Worm (Caenorhabditis elegans) whole organism, L1 larva: Measurements from ENCODE around the gene Y7A9A.1.

Experiments
- C04F5.9 ChIP-seq: sonication (generic microtip); optimal IDR thresholded peaks from 2 replicates; lab custom pipeline; 2016; ENCODE audit warnings: missing genetic modification characterization, missing compliant biosample characterization
- C34B4.2 ChIP-seq: sonication (generic microtip); optimal IDR thresholded peaks from 2 replicates; lab custom pipeline; 2017; ENCODE audit warnings: mild to moderate bottlenecking, missing genetic modification characterization, missing compliant biosample characterization
- F16B12.6 ChIP-seq: fragments of 150-350 bp; optimal IDR thresholded peaks from 2 replicates; lab custom pipeline; 2014; ENCODE audit warnings: missing biosample characterization, missing genetic modification characterization
- Y116A8C.19 ChIP-seq: sonication (generic microtip); optimal IDR thresholded peaks from 2 replicates; lab custom pipeline; 2016; ENCODE audit warnings: missing compliant biosample characterization, missing genetic modification characterization, borderline replicate concordance
- aha-1 ChIP-seq: fragments of 150-350 bp; optimal IDR thresholded peaks from 2 replicates; lab custom pipeline; 2014; ENCODE audit warnings: missing biosample characterization, missing genetic modification characterization
- alr-1 ChIP-seq: fragments of 200-800 bp; sonication (Bioruptor generic); optimal IDR thresholded peaks from 2 replicates; lab custom pipeline; 2018; ENCODE audit warnings: borderline replicate concordance, mild to moderate bottlenecking, missing genetic modification characterization, missing compliant biosample characterization
- aly-2 ChIP-seq: fragments of 150-350 bp; optimal IDR thresholded peaks from 2 replicates; lab custom pipeline; 2014; ENCODE audit warnings: missing biosample characterization, missing genetic modification characterization
- ama-1 ChIP-seq: fragments of 150-350 bp; optimal IDR thresholded peaks from 2 replicates; lab custom pipeline; 2014
- blmp-1 ChIP-seq: fragments of 150-350 bp; optimal IDR thresholded peaks from 2 replicates; lab custom pipeline; 2014; ENCODE audit warnings: missing biosample characterization, missing genetic modification characterization
- ceh-88 ChIP-seq: fragments of 200-800 bp; sonication (Bioruptor generic); IDR thresholded peaks from 2 replicates; pipeline ENCODE4 v1.3.6; 2022; ENCODE audit warnings: missing genetic modification characterization, missing compliant biosample characterization
- ceh-90 ChIP-seq: sonication (generic microtip); optimal IDR thresholded peaks from 2 replicates; lab custom pipeline; 2016; ENCODE audit warnings: missing genetic modification characterization, missing compliant biosample characterization
- ces-1 ChIP-seq: fragments of 150-350 bp; optimal IDR thresholded peaks from 2 replicates; lab custom pipeline; 2014; ENCODE audit warnings: missing biosample characterization, missing genetic modification reagents, missing genetic modification characterization
- dpl-1 ChIP-seq, 3 experiments: fragments of 150-350 bp in 2 of 3; sonication (generic microtip) in 1 of 3; optimal IDR thresholded peaks; 2 replicates each; lab custom pipeline; 2014 to 2017; ENCODE audit warnings: missing biosample characterization in 3 of 3, missing genetic modification characterization in 3 of 3, missing genetic modification reagents in 3 of 3
- efl-1 ChIP-seq, 4 experiments: fragments of 150-350 bp; optimal IDR thresholded peaks in 3 of 4; peaks in 1 of 4; 1 replicate in 1 of 4; 2 replicates in 3 of 4; lab custom pipeline; 2014; ENCODE audit warnings: missing biosample characterization in 2 of 4, missing genetic modification characterization in 2 of 4, missing genetic modification reagents in 2 of 4
- efl-3 ChIP-seq: fragments of 200-800 bp; sonication (Bioruptor generic); optimal IDR thresholded peaks from 2 replicates; lab custom pipeline; 2018; ENCODE audit warnings: mild to moderate bottlenecking, missing genetic modification characterization, missing compliant biosample characterization
- ets-5 ChIP-seq: fragments of 200-800 bp; sonication (Bioruptor generic); IDR thresholded peaks from 2 replicates; pipeline ENCODE4 v1.3.6; 2022; ENCODE audit warnings: missing genetic modification characterization, missing compliant biosample characterization
- fkh-10 ChIP-seq: sonication (generic microtip); optimal IDR thresholded peaks from 2 replicates; lab custom pipeline; 2017; ENCODE audit warnings: missing biosample characterization, missing genetic modification reagents, missing genetic modification characterization
- fkh-8 ChIP-seq: sonication (generic microtip); optimal IDR thresholded peaks from 2 replicates; lab custom pipeline; 2016; ENCODE audit warnings: mild to moderate bottlenecking, missing genetic modification characterization, missing compliant biosample characterization
- fos-1 ChIP-seq: fragments of 150-350 bp; optimal IDR thresholded peaks from 2 replicates; lab custom pipeline; 2014; ENCODE audit warnings: missing biosample characterization, missing genetic modification characterization
- lin-13 ChIP-seq: fragments of 150-350 bp; optimal IDR thresholded peaks from 2 replicates; lab custom pipeline; 2014; ENCODE audit warnings: missing biosample characterization, missing genetic modification reagents, missing genetic modification characterization
- lin-14 ChIP-seq: fragments of 200-800 bp; sonication (Bioruptor generic); optimal IDR thresholded peaks from 2 replicates; lab custom pipeline; 2018; ENCODE audit warnings: mild to moderate bottlenecking, missing genetic modification characterization, moderate library complexity, missing compliant biosample characterization
- lin-15B ChIP-seq: fragments of 150-350 bp; sonication (generic microtip); optimal IDR thresholded peaks from 3 replicates; lab custom pipeline; 2014; ENCODE audit warnings: missing biosample characterization, missing genetic modification characterization
- lin-35 ChIP-seq, 2 experiments: fragments of 150-350 bp; optimal IDR thresholded peaks; 2 replicates each; lab custom pipeline; 2014; ENCODE audit warnings: missing biosample characterization in 2 of 2, missing genetic modification characterization in 2 of 2, missing genetic modification reagents in 2 of 2
- lin-39 ChIP-seq: fragments of 150-350 bp; optimal IDR thresholded peaks from 2 replicates; lab custom pipeline; 2014; ENCODE audit warnings: missing biosample characterization, missing genetic modification reagents, missing genetic modification characterization
- lsy-2 ChIP-seq, 2 experiments: fragments of 150-350 bp; optimal IDR thresholded peaks; 2 replicates each; lab custom pipeline; 2014; ENCODE audit warnings: missing biosample characterization in 2 of 2, missing genetic modification characterization in 2 of 2
- mab-9 ChIP-seq: fragments of 200-800 bp; sonication (Bioruptor generic); IDR thresholded peaks from 2 replicates; pipeline ENCODE4 v1.3.6; 2022; ENCODE audit warnings: missing genetic modification reagents, missing genetic modification characterization, missing compliant biosample characterization
- mdl-1 ChIP-seq, 2 experiments: fragments of 150-350 bp; optimal IDR thresholded peaks; 2 replicates each; lab custom pipeline; 2014 to 2017; ENCODE audit warnings: missing biosample characterization in 2 of 2, missing genetic modification characterization in 2 of 2, inconsistent platforms in 1 of 2
- mef-2 ChIP-seq: fragments of 150-350 bp; optimal IDR thresholded peaks from 2 replicates; lab custom pipeline; 2014; ENCODE audit warnings: missing biosample characterization, missing genetic modification characterization
- mep-1 ChIP-seq: fragments of 150-350 bp; optimal IDR thresholded peaks from 2 replicates; lab custom pipeline; 2014; ENCODE audit warnings: missing biosample characterization, missing genetic modification characterization
- nhr-28 ChIP-seq: fragments of 150-350 bp; optimal IDR thresholded peaks from 2 replicates; lab custom pipeline; 2014; ENCODE audit warnings: missing biosample characterization, missing genetic modification characterization
- nhr-71 ChIP-seq: sonication (generic microtip); optimal IDR thresholded peaks from 2 replicates; lab custom pipeline; 2016; ENCODE audit warnings: mild to moderate bottlenecking, missing genetic modification characterization, moderate library complexity, missing compliant biosample characterization
- nhr-77 ChIP-seq: fragments of 150-350 bp; optimal IDR thresholded peaks from 2 replicates; lab custom pipeline; 2014; ENCODE audit warnings: missing biosample characterization, missing genetic modification characterization
- nhr-84 ChIP-seq: sonication (generic microtip); optimal IDR thresholded peaks from 2 replicates; lab custom pipeline; 2017; ENCODE audit warnings: missing biosample characterization, missing genetic modification characterization
- nhr-90 ChIP-seq: sonication (generic microtip); optimal IDR thresholded peaks from 2 replicates; lab custom pipeline; 2016; ENCODE audit warnings: mild to moderate bottlenecking, missing genetic modification characterization, missing compliant biosample characterization; ENCODE audit not compliant: poor library complexity
- pag-3 ChIP-seq: sonication (generic microtip); optimal IDR thresholded peaks from 2 replicates; lab custom pipeline; 2017; ENCODE audit warnings: missing genetic modification characterization, mild to moderate bottlenecking, missing compliant biosample characterization, antibody characterized with exemption, borderline replicate concordance; ENCODE audit not compliant: insufficient read depth
- pqm-1 ChIP-seq: sonication (generic microtip); optimal IDR thresholded peaks from 3 replicates; lab custom pipeline; 2017; ENCODE audit warnings: missing biosample characterization, missing genetic modification characterization
- skn-1 ChIP-seq: fragments of 150-350 bp; optimal IDR thresholded peaks from 2 replicates; lab custom pipeline; 2014; ENCODE audit warnings: missing biosample characterization, missing genetic modification characterization
- snpc-4 ChIP-seq: fragments of 150-350 bp; optimal IDR thresholded peaks from 2 replicates; lab custom pipeline; 2014; ENCODE audit warnings: missing biosample characterization, missing genetic modification characterization
- snu-23 ChIP-seq: sonication (generic microtip); optimal IDR thresholded peaks from 2 replicates; lab custom pipeline; 2016; ENCODE audit warnings: missing genetic modification characterization, missing compliant biosample characterization
- sox-4 ChIP-seq: sonication (generic microtip); optimal IDR thresholded peaks from 2 replicates; lab custom pipeline; 2016; ENCODE audit warnings: missing genetic modification characterization, missing compliant biosample characterization
- sup-37 ChIP-seq: fragments of 200-800 bp; sonication (Bioruptor generic); optimal IDR thresholded peaks from 2 replicates; lab custom pipeline; 2018; ENCODE audit warnings: mild to moderate bottlenecking, missing genetic modification characterization, missing compliant biosample characterization
- swsn-7 ChIP-seq: sonication (generic microtip); optimal IDR thresholded peaks from 2 replicates; lab custom pipeline; 2016; ENCODE audit warnings: missing genetic modification characterization, missing compliant biosample characterization
- tlp-1 ChIP-seq: fragments of 150-350 bp; optimal IDR thresholded peaks from 2 replicates; lab custom pipeline; 2014; ENCODE audit warnings: missing biosample characterization, missing genetic modification characterization
- unc-130 ChIP-seq: fragments of 150-350 bp; optimal IDR thresholded peaks from 2 replicates; lab custom pipeline; 2017; ENCODE audit warnings: missing biosample characterization, missing genetic modification characterization, inconsistent platforms
- unc-30 ChIP-seq: sonication (generic microtip); optimal IDR thresholded peaks from 2 replicates; lab custom pipeline; 2017; ENCODE audit warnings: missing biosample characterization, missing genetic modification characterization
- unc-62 ChIP-seq: fragments of 150-350 bp; optimal IDR thresholded peaks from 2 replicates; lab custom pipeline; 2014; ENCODE audit warnings: missing biosample characterization, missing genetic modification reagents, missing genetic modification characterization
- vab-15 ChIP-seq: sonication (generic microtip); optimal IDR thresholded peaks from 2 replicates; lab custom pipeline; 2017; ENCODE audit warnings: missing genotype, mild to moderate bottlenecking, missing genetic modification characterization, missing compliant biosample characterization
- xbp-1 ChIP-seq: sonication (generic microtip); optimal IDR thresholded peaks from 2 replicates; lab custom pipeline; 2016; ENCODE audit warnings: missing genetic modification characterization, missing compliant biosample characterization
- ztf-11 ChIP-seq, 2 experiments: sonication (generic microtip); optimal IDR thresholded peaks; 2 replicates each; lab custom pipeline; 2016 to 2017; ENCODE audit warnings: missing genetic modification characterization in 2 of 2, missing biosample characterization in 1 of 2, missing compliant biosample characterization in 1 of 2

Gene Y7A9A.1

DNA sequence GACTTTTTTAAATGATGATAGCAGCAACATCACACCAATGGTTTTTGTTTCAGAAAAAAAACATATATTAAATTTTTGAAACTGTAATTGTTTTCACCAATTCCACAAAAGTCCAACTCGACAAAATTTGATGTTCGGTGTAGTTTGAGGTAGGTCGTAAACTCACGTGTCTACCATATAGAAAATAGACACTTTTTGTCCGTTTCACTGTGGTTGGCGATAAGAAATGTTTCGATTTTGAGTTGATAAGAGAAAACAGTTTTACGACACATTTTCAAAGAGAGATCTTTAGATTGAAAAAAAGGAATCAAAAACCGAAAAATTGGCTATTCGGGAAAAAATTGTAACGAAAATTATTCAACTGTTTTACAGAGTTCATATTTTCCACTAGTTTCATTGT is 18.4 kb upstream of the Y7A9A.1 start (continued):
- TF ChIP-seq fos-1, result no peak
- TF ChIP-seq sup-37 (GFP tag; lab: Kevin White, UChicago), result no peak
- TF ChIP-seq alr-1 (tag; lab: Kevin White, UChicago), result no peak
- TF ChIP-seq aha-1 (tag; lab: Kevin White, UChicago), result no peak
- no peak for TF ChIP-seq nhr-84 (tag; lab: Kevin White, UChicago)
- no peak for TF ChIP-seq xbp-1 (tag; lab: Kevin White, UChicago)
- TF ChIP-seq ces-1 (GFP tag; lab: Kevin White, UChicago), result no peak
- no peak for TF ChIP-seq mep-1
- no peak for TF ChIP-seq lin-15B (tag; lab: Kevin White, UChicago)
- peak; percentile 25 for TF ChIP-seq lin-14 (GFP tag; lab: Kevin White, UChicago)
- TF ChIP-seq snpc-4 (tag; lab: Kevin White, UChicago), result no peak
- no peak for TF ChIP-seq tlp-1 (tag; lab: Kevin White, UChicago)
- TF ChIP-seq snu-23 (GFP tag; lab: Kevin White, UChicago), result no peak
- TF ChIP-seq nhr-71 (tag; lab: Kevin White, UChicago), result peak; percentile 14
- TF ChIP-seq sox-4 (tag; lab: Kevin White, UChicago), result no peak
- no peak for TF ChIP-seq mef-2 (tag; lab: Kevin White, UChicago)
- peak in 1 of 2 experiments; percentile 65 for TF ChIP-seq mdl-1 (tag; optimal IDR thresholded peaks at IDR 0.05; lab: Kevin White, UChicago)
- TF ChIP-seq dpl-1 (GFP tag; optimal IDR thresholded peaks at IDR 0.05; lab: Kevin White, UChicago), result no peak
- no peak for TF ChIP-seq nhr-28 (tag; lab: Kevin White, UChicago)
- TF ChIP-seq lin-35 (GFP tag; optimal IDR thresholded peaks at IDR 0.05; lab: Kevin White, UChicago), result peak in 1 of 2 experiments; percentile 23
- TF ChIP-seq efl-1 (optimal IDR thresholded peaks at IDR 0.05; lab: Kevin White, UChicago), result no peak
- TF ChIP-seq efl-1 (GFP tag; optimal IDR thresholded peaks at IDR 0.05 in 1 of 2; lab: Kevin White, UChicago), result peak in 1 of 2 experiments; percentile 64
- TF ChIP-seq pqm-1 (tag; lab: Kevin White, UChicago), result no peak
- TF ChIP-seq nhr-90 (tag; lab: Kevin White, UChicago), result peak; percentile 21
- TF ChIP-seq aly-2 (tag; lab: Kevin White, UChicago), result no peak
- no peak for TF ChIP-seq unc-130 (tag; lab: Kevin White, UChicago)
- no peak for TF ChIP-seq fkh-8 (tag; lab: Kevin White, UChicago)
- no peak for TF ChIP-seq C34B4.2
- TF ChIP-seq mab-9 (GFP tag; lab: Robert Waterston, UW), result no peak
- no peak for TF ChIP-seq C04F5.9 (tag; lab: Kevin White, UChicago)
- no peak for TF ChIP-seq unc-62
- TF ChIP-seq unc-30 (tag; lab: Kevin White, UChicago), result no peak
- no peak for TF ChIP-seq lin-13 (GFP tag; lab: Kevin White, UChicago)
- TF ChIP-seq F16B12.6 (tag; lab: Kevin White, UChicago), result no peak

DNA sequence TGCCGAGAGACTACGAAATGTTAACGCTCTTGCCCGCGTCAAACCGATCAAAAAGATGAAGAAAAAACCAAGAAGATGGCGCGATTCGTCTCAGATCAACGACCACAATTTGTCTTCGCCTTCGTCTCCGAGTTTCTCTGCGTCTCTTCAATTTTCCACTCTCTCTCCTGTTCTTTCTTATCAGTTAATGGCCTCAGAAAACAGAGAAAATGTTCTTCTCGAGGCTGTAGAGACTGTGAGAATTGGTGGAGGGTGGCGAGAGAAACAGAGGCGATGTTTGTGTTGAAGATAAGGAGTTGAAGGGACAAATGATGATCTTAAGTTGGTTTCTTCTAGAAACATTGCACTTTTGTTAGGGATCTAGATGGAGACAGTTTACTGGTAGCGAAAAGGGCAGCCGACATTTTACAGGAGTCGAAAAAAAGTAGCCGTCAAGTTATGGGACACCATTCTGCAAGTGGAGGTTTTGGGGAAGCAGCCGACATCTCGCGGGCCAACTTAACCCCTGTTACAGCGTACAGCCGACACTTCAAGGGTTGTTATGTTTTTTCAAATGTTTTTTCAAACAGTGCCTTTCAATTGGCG is 15.8 kb upstream of the Y7A9A.1 start:
- TF ChIP-seq snu-23 (GFP tag; lab: Kevin White, UChicago) (peak; percentile 73), lin-39 (no peak), lsy-2 (tag; optimal IDR thresholded peaks at IDR 0.05; lab: Kevin White, UChicago) (peak; percentile 48 to 66), mef-2 (tag; lab: Kevin White, UChicago) (no peak), C04F5.9 (tag; lab: Kevin White, UChicago) (no peak), nhr-90 (tag; lab: Kevin White, UChicago) (peak; percentile 88), ets-5 (GFP tag; lab: Robert Waterston, UW) (no peak), blmp-1 (peak; percentile 77), ceh-90 (tag; lab: Kevin White, UChicago) (no peak), Y116A8C.19 (tag; lab: Kevin White, UChicago) (no peak), fkh-8 (tag; lab: Kevin White, UChicago) (no peak), swsn-7 (tag; lab: Kevin White, UChicago) (peak; percentile 41), nhr-77 (tag; lab: Kevin White, UChicago) (peak; percentile 66), ceh-88 (GFP tag; lab: Robert Waterston, UW) (no peak), unc-130 (tag; lab: Kevin White, UChicago) (peak; percentile 21), pag-3 (tag; lab: Kevin White, UChicago) (peak; percentile 50), efl-3 (no peak), dpl-1 (GFP tag; optimal IDR thresholded peaks at IDR 0.05; lab: Kevin White, UChicago) (peak in 1 of 3 experiments; percentile 12), fkh-10 (GFP tag; lab: Kevin White, UChicago) (no peak), tlp-1 (tag; lab: Kevin White, UChicago) (no peak), snpc-4 (tag; lab: Kevin White, UChicago) (peak; percentile 91), vab-15 (tag; lab: Kevin White, UChicago) (peak; percentile 31), aha-1 (tag; lab: Kevin White, UChicago) (no peak), unc-62 (no peak), ama-1 (lab: Kevin White, UChicago) (no peak), nhr-71 (tag; lab: Kevin White, UChicago) (peak; percentile 92), ztf-11 (tag; optimal IDR thresholded peaks at IDR 0.05; lab: Kevin White, UChicago) (no peak), mdl-1 (tag; optimal IDR thresholded peaks at IDR 0.05; lab: Kevin White, UChicago) (peak in 1 of 2 experiments; percentile 77), skn-1 (tag; lab: Kevin White, UChicago) (no peak), ces-1 (GFP tag; lab: Kevin White, UChicago) (no peak)
